Fruit fly (Drosophila melanogaster) whole organism, embryonic: ENCODE results near the gene CG33986.

Source experiments
- Bdp1 ChIP-seq: fragments of 200-800 bp; sonication (Bioruptor generic); optimal IDR thresholded peaks from 3 replicates; lab custom pipeline; 2016; ENCODE audit warnings: missing biosample characterization, missing genetic modification characterization
- CG10147 ChIP-seq: fragments of 200-800 bp; sonication (Bioruptor generic); optimal IDR thresholded peaks from 2 replicates; lab custom pipeline; 2019; ENCODE audit warnings: missing biosample characterization, mild to moderate bottlenecking, missing genetic modification characterization, moderate library complexity
- CG10209 ChIP-seq: fragments of 200-800 bp; sonication (Bioruptor generic); optimal IDR thresholded peaks from 3 replicates; lab custom pipeline; 2017; ENCODE audit warnings: missing biosample characterization, mild to moderate bottlenecking, missing genetic modification characterization, missing genetic modification reagents
- CG13287 ChIP-seq: fragments of 200-800 bp; sonication (Bioruptor generic); IDR thresholded peaks from 2 replicates; pipeline ENCODE4 v1.3.6; 2022; ENCODE audit warnings: missing biosample characterization, missing genetic modification characterization; ENCODE audit not compliant: partially characterized antibody
- CG14965 ChIP-seq: fragments of 200-800 bp; sonication (Bioruptor generic); optimal IDR thresholded peaks from 2 replicates; lab custom pipeline; 2016; ENCODE audit warnings: missing biosample characterization, missing genetic modification characterization, borderline replicate concordance
- CG15269 ChIP-seq: fragments of 200-800 bp; sonication (Bioruptor generic); optimal IDR thresholded peaks from 2 replicates; lab custom pipeline; 2018; ENCODE audit warnings: missing biosample characterization, mild to moderate bottlenecking, missing genetic modification characterization, moderate library complexity
- CG1602 ChIP-seq: fragments of 200-800 bp; sonication (Bioruptor generic); optimal IDR thresholded peaks from 3 replicates; lab custom pipeline; 2016; ENCODE audit warnings: missing biosample characterization, missing genetic modification characterization
- CG1647 ChIP-seq: fragments of 200-800 bp; sonication (Bioruptor generic); optimal IDR thresholded peaks from 3 replicates; lab custom pipeline; 2016; ENCODE audit warnings: missing biosample characterization, missing genetic modification characterization
- CG17612 ChIP-seq: fragments of 200-800 bp; sonication (Bioruptor generic); IDR thresholded peaks from 2 replicates; pipeline ENCODE4 v1.3.6; 2022; ENCODE audit warnings: missing biosample characterization, missing genetic modification characterization
- CG18476 ChIP-seq: fragments of 200-800 bp; sonication (Bioruptor generic); optimal IDR thresholded peaks from 2 replicates; lab custom pipeline; 2016; ENCODE audit warnings: missing biosample characterization, mild to moderate bottlenecking, missing genetic modification characterization
- CG2712 ChIP-seq: fragments of 200-800 bp; optimal IDR thresholded peaks from 3 replicates; lab custom pipeline; 2019; ENCODE audit warnings: missing biosample characterization, mild to moderate bottlenecking, missing genetic modification characterization, moderate library complexity
- CG30403 ChIP-seq: fragments of 200-800 bp; sonication (Bioruptor generic); optimal IDR thresholded peaks from 3 replicates; lab custom pipeline; 2016; ENCODE audit warnings: missing biosample characterization, missing genetic modification characterization
- CG32532 ChIP-seq: fragments of 200-800 bp; sonication (Bioruptor generic); IDR thresholded peaks from 2 replicates; pipeline ENCODE4 v1.3.6; 2022; ENCODE audit warnings: missing biosample characterization, missing genetic modification characterization
- CG3407 ChIP-seq: fragments of 200-800 bp; sonication (Bioruptor generic); optimal IDR thresholded peaks from 2 replicates; lab custom pipeline; 2018; ENCODE audit warnings: missing biosample characterization, mild to moderate bottlenecking, missing genetic modification characterization
- CG4404 ChIP-seq: fragments of 200-800 bp; sonication (Bioruptor generic); IDR thresholded peaks from 2 replicates; pipeline ENCODE4 v1.3.6; 2022; ENCODE audit warnings: missing biosample characterization, missing genetic modification characterization
- CG4730 ChIP-seq: fragments of 200-800 bp; sonication (Bioruptor generic); IDR thresholded peaks from 2 replicates; pipeline ENCODE4 v1.3.6; 2022; ENCODE audit warnings: missing biosample characterization, missing genetic modification characterization
- CG4854 ChIP-seq: fragments of 200-800 bp; sonication (Bioruptor generic); optimal IDR thresholded peaks from 2 replicates; lab custom pipeline; 2016; ENCODE audit warnings: missing biosample characterization, missing genetic modification characterization, inconsistent platforms
- CG7271 ChIP-seq: fragments of 200-800 bp; sonication (Bioruptor generic); optimal IDR thresholded peaks from 2 replicates; lab custom pipeline; 2018; ENCODE audit warnings: missing biosample characterization, mild to moderate bottlenecking, missing genetic modification characterization, moderate library complexity
- CG7357 ChIP-seq: fragments of 200-800 bp; sonication (Bioruptor generic); IDR thresholded peaks from 3 replicates; pipeline ENCODE4 v1.3.6; 2022; ENCODE audit warnings: missing biosample characterization, missing genetic modification characterization
- CG7928 ChIP-seq: fragments of 200-800 bp; sonication (Bioruptor generic); optimal IDR thresholded peaks from 2 replicates; lab custom pipeline; 2017; ENCODE audit warnings: missing biosample characterization, mild to moderate bottlenecking, missing genetic modification characterization
- CG8281 ChIP-seq: fragments of 200-800 bp; sonication (Bioruptor generic); optimal IDR thresholded peaks from 2 replicates; lab custom pipeline; 2018; ENCODE audit warnings: missing biosample characterization, mild to moderate bottlenecking, missing genetic modification characterization, moderate library complexity
- CG8290 ChIP-seq, 3 experiments: fragments of 200-800 bp; sonication (Bioruptor generic); optimal IDR thresholded peaks; 2 replicates each; lab custom pipeline; 2016 to 2019; ENCODE audit warnings: missing biosample characterization in 3 of 3, missing genetic modification characterization in 3 of 3, mild to moderate bottlenecking in 2 of 3, moderate library complexity in 1 of 3
- CHES-1-like ChIP-seq: fragments of 200-800 bp; sonication (Bioruptor generic); optimal IDR thresholded peaks from 2 replicates; lab custom pipeline; 2016; ENCODE audit warnings: missing biosample characterization, missing genetic modification characterization
- CkIIα-i1 ChIP-seq: fragments of 200-800 bp; sonication (Bioruptor generic); IDR thresholded peaks from 2 replicates; pipeline ENCODE4 v1.3.6; 2022; ENCODE audit warnings: missing biosample characterization, missing genetic modification characterization
- CrebB ChIP-seq: fragments of 200-800 bp; sonication (Bioruptor generic); optimal IDR thresholded peaks from 3 replicates; lab custom pipeline; 2018; ENCODE audit warnings: missing biosample characterization, mild to moderate bottlenecking, missing genetic modification characterization
- Dad ChIP-seq: fragments of 200-800 bp; sonication (Bioruptor generic); optimal IDR thresholded peaks from 3 replicates; lab custom pipeline; 2016; ENCODE audit warnings: missing biosample characterization, missing genetic modification characterization
- Drgx ChIP-seq: fragments of 200-800 bp; sonication (Bioruptor generic); IDR thresholded peaks from 2 replicates; pipeline ENCODE4 v1.3.6; 2022; ENCODE audit warnings: missing biosample characterization, missing genetic modification characterization
- Hand ChIP-seq: fragments of 200-800 bp; sonication (Bioruptor generic); optimal IDR thresholded peaks from 2 replicates; lab custom pipeline; 2017; ENCODE audit warnings: mild to moderate bottlenecking, missing biosample characterization, missing genetic modification reagents, missing genetic modification characterization
- HmgD ChIP-seq: fragments of 200-800 bp; sonication (Bioruptor generic); optimal IDR thresholded peaks from 3 replicates; lab custom pipeline; 2016; ENCODE audit warnings: missing biosample characterization, missing genetic modification characterization
- Hr39 ChIP-seq: fragments of >200 bp; optimal IDR thresholded peaks from 2 replicates; lab custom pipeline; 2017
- Lpt ChIP-seq: fragments of >200 bp; optimal IDR thresholded peaks from 2 replicates; lab custom pipeline; 2018; ENCODE audit warnings: missing biosample characterization, missing genetic modification characterization
- NC2β ChIP-seq: fragments of 200-800 bp; sonication (Bioruptor generic); optimal IDR thresholded peaks from 2 replicates; lab custom pipeline; 2016; ENCODE audit warnings: missing biosample characterization, missing genetic modification characterization
- ab ChIP-seq: fragments of 200-800 bp; sonication (Bioruptor generic); optimal IDR thresholded peaks from 2 replicates; lab custom pipeline; 2016; ENCODE audit warnings: missing biosample characterization, missing genetic modification characterization
- chif ChIP-seq, 2 experiments: fragments of 200-800 bp; sonication (Bioruptor generic); optimal IDR thresholded peaks; 3 replicates each; lab custom pipeline; 2016; ENCODE audit warnings: missing biosample characterization in 2 of 2, missing genetic modification characterization in 2 of 2
- chinmo ChIP-seq: fragments of 200-800 bp; sonication (Bioruptor generic); IDR thresholded peaks from 4 replicates; pipeline ENCODE4 v1.3.6; 2022; ENCODE audit warnings: missing biosample characterization, missing genetic modification characterization; ENCODE audit not compliant: partially characterized antibody
- fd102C ChIP-seq: fragments of 200-800 bp; sonication (Bioruptor generic); optimal IDR thresholded peaks from 2 replicates; lab custom pipeline; 2018; ENCODE audit warnings: missing biosample characterization, mild to moderate bottlenecking, missing genetic modification characterization, moderate library complexity
- gsb-n ChIP-seq: fragments of 200-800 bp; sonication (Bioruptor generic); optimal IDR thresholded peaks from 3 replicates; lab custom pipeline; 2018; ENCODE audit warnings: missing biosample characterization, mild to moderate bottlenecking, missing genetic modification characterization
- hbn ChIP-seq: fragments of 200-800 bp; sonication (Bioruptor generic); IDR thresholded peaks from 2 replicates; pipeline ENCODE4 v1.3.6; 2022; ENCODE audit warnings: missing biosample characterization, missing genetic modification characterization; ENCODE audit not compliant: partially characterized antibody
- inv ChIP-seq: fragments of 200-800 bp; sonication (Bioruptor generic); IDR thresholded peaks from 2 replicates; pipeline ENCODE4 v1.3.6; 2022; ENCODE audit warnings: missing biosample characterization, missing genetic modification characterization; ENCODE audit not compliant: partially characterized antibody
- ken ChIP-seq: fragments of 200-800 bp; sonication (Bioruptor generic); IDR thresholded peaks from 3 replicates; pipeline ENCODE4 v1.3.6; 2022; ENCODE audit warnings: missing biosample characterization, missing genetic modification characterization
- knrl ChIP-seq: fragments of 200-800 bp; sonication (Bioruptor generic); IDR thresholded peaks from 3 replicates; pipeline ENCODE4 v1.3.6; 2022; ENCODE audit warnings: missing biosample characterization, missing genetic modification characterization; ENCODE audit not compliant: partially characterized antibody
- org-1 ChIP-seq: fragments of 200-800 bp; sonication (Bioruptor generic); optimal IDR thresholded peaks from 2 replicates; lab custom pipeline; 2017; ENCODE audit warnings: missing biosample characterization, missing genetic modification characterization
- pho ChIP-seq: fragments of 200-800 bp; sonication (Bioruptor generic); optimal IDR thresholded peaks from 2 replicates; lab custom pipeline; 2016; ENCODE audit warnings: missing biosample characterization, missing genetic modification characterization
- pita ChIP-seq: fragments of 200-800 bp; sonication (Bioruptor generic); optimal IDR thresholded peaks from 2 replicates; lab custom pipeline; 2017; ENCODE audit warnings: missing biosample characterization, mild to moderate bottlenecking, missing genetic modification characterization
- pum ChIP-seq: fragments of 200-800 bp; sonication (Bioruptor generic); optimal IDR thresholded peaks from 2 replicates; lab custom pipeline; 2016; ENCODE audit warnings: missing biosample characterization, missing genetic modification characterization
- rib ChIP-seq: fragments of 200-800 bp; sonication (Bioruptor generic); IDR thresholded peaks from 2 replicates; pipeline ENCODE4 v1.3.6; 2022; ENCODE audit warnings: missing biosample characterization, missing genetic modification characterization
- shn ChIP-seq: fragments of 200-800 bp; sonication (Bioruptor generic); optimal IDR thresholded peaks from 3 replicates; lab custom pipeline; 2016; ENCODE audit warnings: missing biosample characterization, missing genetic modification characterization
- slou ChIP-seq: fragments of 200-800 bp; sonication (Bioruptor generic); optimal IDR thresholded peaks from 3 replicates; lab custom pipeline; 2016; ENCODE audit warnings: missing biosample characterization, missing genetic modification characterization
- wek ChIP-seq: fragments of 200-800 bp; sonication (Bioruptor generic); optimal IDR thresholded peaks from 3 replicates; lab custom pipeline; 2018; ENCODE audit warnings: missing biosample characterization, mild to moderate bottlenecking, missing genetic modification characterization, moderate library complexity
- zen2 ChIP-seq: fragments of 200-800 bp; sonication (Bioruptor generic); IDR thresholded peaks from 3 replicates; pipeline ENCODE4 v1.3.6; 2022; ENCODE audit warnings: missing biosample characterization, missing genetic modification characterization; ENCODE audit not compliant: partially characterized antibody

Gene CG33986

dm6 chr3L:15566484-15566955, 41.5 kb upstream of the CG33986 start (continued):
- peak; percentile 51 for TF ChIP-seq CG18476 (GFP tag; lab: Kevin White, UChicago)
- peak; percentile 49 for TF ChIP-seq CG7271
- TF ChIP-seq chinmo (GFP tag; lab: Robert Waterston, UW): 0 out of 4 replicates have a peak, but pooled peaks have one; percentile 44
- TF ChIP-seq CG8281 (tag; lab: Kevin White, UChicago): peak; percentile 55
- TF ChIP-seq CG8290 (GFP tag; optimal IDR thresholded peaks at IDR 0.05; lab: Kevin White, UChicago): peak; percentile 22
- no peak for TF ChIP-seq CG8290 (tag; optimal IDR thresholded peaks at IDR 0.05; lab: Kevin White, UChicago)
- no peak for TF ChIP-seq zen2 (GFP tag; lab: Robert Waterston, UW)
- no peak for TF ChIP-seq CG4730 (GFP tag; lab: Robert Waterston, UW)
- peak; percentile 76 for TF ChIP-seq wek (GFP tag; lab: Kevin White, UChicago)
- no peak for TF ChIP-seq pita (GFP tag; lab: Kevin White, UChicago)
- peak; percentile 9 for TF ChIP-seq HmgD (GFP tag; lab: Kevin White, UChicago)
- peak; percentile 57 for TF ChIP-seq CG7928
- 0 out of 2 replicates have a peak, but pooled peaks have one; percentile 23 for TF ChIP-seq Drgx
- no peak; the same call in 1 of the 2 replicates for TF ChIP-seq CG32532 (GFP tag; lab: Robert Waterston, UW)
- peak; percentile 35 for TF ChIP-seq pho (GFP tag; lab: Kevin White, UChicago)
- TF ChIP-seq NC2β (GFP tag; lab: Kevin White, UChicago): no peak
- peak; percentile 30 for TF ChIP-seq CG1647 (GFP tag; lab: Kevin White, UChicago)
- TF ChIP-seq CG13287 (GFP tag; lab: Robert Waterston, UW): no peak
- TF ChIP-seq CrebB (tag; lab: Kevin White, UChicago): peak; percentile 90
- TF ChIP-seq fd102C (GFP tag; lab: Kevin White, UChicago): no peak
- TF ChIP-seq CkIIα-i1 (GFP tag; lab: Robert Waterston, UW): no peak
- TF ChIP-seq CG10147 (GFP tag; lab: Kevin White, UChicago): no peak
- TF ChIP-seq CG10209: peak; percentile 80
- no peak for TF ChIP-seq Lpt (GFP tag; lab: Kevin White, UChicago)
- TF ChIP-seq Bdp1: peak; percentile 3
- no peak for TF ChIP-seq ken (GFP tag; lab: Robert Waterston, UW)
- peak; percentile 76 for TF ChIP-seq Hand (GFP tag; lab: Kevin White, UChicago)
- no peak for TF ChIP-seq hbn (GFP tag; lab: Robert Waterston, UW)
- no peak for TF ChIP-seq gsb-n (tag; lab: Kevin White, UChicago)
- 0 out of 3 replicates have a peak, but pooled peaks have one; percentile 7 for TF ChIP-seq CG7357
- TF ChIP-seq CG17612 (GFP tag; lab: Robert Waterston, UW): no peak
- TF ChIP-seq inv (GFP tag; lab: Robert Waterston, UW): no peak
- TF ChIP-seq knrl (GFP tag; lab: Robert Waterston, UW): no peak
- TF ChIP-seq CG2712 (tag; lab: Kevin White, UChicago): no peak
- no peak for TF ChIP-seq CG30403
- no peak for TF ChIP-seq CG1602
- TF ChIP-seq CG4854 (GFP tag; lab: Kevin White, UChicago): peak; percentile 63
- no peak for TF ChIP-seq CG14965 (GFP tag; lab: Kevin White, UChicago)
- TF ChIP-seq rib (GFP tag; lab: Robert Waterston, UW): peak; percentile 88; the same call in 1 of the 2 replicates
- peak; percentile 84 for TF ChIP-seq org-1
- TF ChIP-seq ab (GFP tag; lab: Kevin White, UChicago): peak; percentile 8
- TF ChIP-seq chif (GFP tag; optimal IDR thresholded peaks at IDR 0.05; lab: Kevin White, UChicago): no peak
- TF ChIP-seq CG4404 (GFP tag; lab: Robert Waterston, UW): no peak
- no peak for TF ChIP-seq pum (GFP tag; lab: Kevin White, UChicago)
- peak; percentile 87 for TF ChIP-seq CHES-1-like
- TF ChIP-seq CG3407: peak; percentile 65
- TF ChIP-seq Dad (GFP tag; lab: Kevin White, UChicago): peak; percentile 22
- TF ChIP-seq slou (GFP tag; lab: Kevin White, UChicago): no peak
- TF ChIP-seq CG15269: no peak
- no peak for TF ChIP-seq Hr39 (lab: Kevin White, UChicago)
- TF ChIP-seq shn (GFP tag; lab: Kevin White, UChicago): no peak
